Worm (Caenorhabditis elegans) whole organism, L4/young adult: ENCODE results near the gene Y54G11A.3.

Experiments used
- W03F9.2 ChIP-seq: fragments of 150-350 bp; optimal IDR thresholded peaks from 2 replicates; lab custom pipeline; 2014; ENCODE audit warnings: missing biosample characterization, missing genetic modification characterization
- dao-5 ChIP-seq: sonication (generic microtip); optimal IDR thresholded peaks from 2 replicates; lab custom pipeline; 2016; ENCODE audit warnings: missing genotype, missing genetic modification characterization, moderate library complexity, missing compliant biosample characterization

ce11 chrII:14250147-14250965 lies 26.1 kb upstream of the Y54G11A.3 start, which contains the start of gene hmg-1.1:
- TF ChIP-seq W03F9.2 (tag; lab: Kevin White, UChicago) = peak; percentile 6
- peak; percentile 3 for TF ChIP-seq dao-5 (tag; lab: Kevin White, UChicago)
